Worm (Caenorhabditis elegans) whole organism, L3 larva: ENCODE results near the gene metl-1.

ENCODE experiments used
- jun-1 ChIP-seq: fragments of 150-350 bp; optimal IDR thresholded peaks from 2 replicates; lab custom pipeline; 2014; ENCODE audit warnings: missing biosample characterization, missing genetic modification reagents, missing genetic modification characterization
- sea-2 ChIP-seq: fragments of 150-350 bp; sonication (generic microtip); optimal IDR thresholded peaks from 4 replicates; lab custom pipeline; 2014; ENCODE audit warnings: missing biosample characterization, missing genetic modification reagents, missing genetic modification characterization
- unc-39 ChIP-seq: sonication (generic microtip); optimal IDR thresholded peaks from 4 replicates; lab custom pipeline; 2017; ENCODE audit warnings: missing biosample characterization, missing genetic modification characterization

- TF ChIP-seq jun-1 (tag; lab: Kevin White, UChicago) (no peak), unc-39 (tag; lab: Kevin White, UChicago) (no peak), sea-2 (GFP tag; lab: Kevin White, UChicago) (no peak)
These were observed 41.4 kb upstream of the metl-1 start, which contains the start of gene srh-44 for ce11 chrII:11514775-11515174.
